Fruit fly (Drosophila melanogaster) whole organism, wandering third instar larva: ENCODE results near the gene RpL34b.

Experiments
- Abd-B ChIP-seq: fragments of >200 bp; optimal IDR thresholded peaks from 2 replicates; lab custom pipeline; 2017; ENCODE audit warnings: missing biosample characterization, missing genetic modification characterization
- CG32264 ChIP-seq: fragments of 200-800 bp; sonication (Bioruptor generic); optimal IDR thresholded peaks from 2 replicates; lab custom pipeline; 2016; ENCODE audit warnings: missing biosample characterization, missing genetic modification characterization
- CG9705 ChIP-seq: fragments of 200-800 bp; sonication (Bioruptor generic); optimal IDR thresholded peaks from 2 replicates; lab custom pipeline; 2018; ENCODE audit warnings: missing biosample characterization, mild to moderate bottlenecking, missing genetic modification characterization
- CrebA ChIP-seq: fragments of 200-800 bp; sonication (Bioruptor generic); optimal IDR thresholded peaks from 2 replicates; lab custom pipeline; 2016; ENCODE audit warnings: missing biosample characterization, mild to moderate bottlenecking, missing genetic modification characterization, borderline replicate concordance
- Dfd ChIP-seq: fragments of >200 bp; optimal IDR thresholded peaks from 2 replicates; lab custom pipeline; 2017; ENCODE audit warnings: missing biosample characterization, missing genetic modification characterization
- Dif ChIP-seq: fragments of 200-275, 200-300 bp; sonication (Bioruptor generic); optimal IDR thresholded peaks from 2 replicates; lab custom pipeline; 2018; ENCODE audit warnings: missing biosample characterization, missing genetic modification characterization; ENCODE audit not compliant: partially characterized antibody
- GATAd ChIP-seq: sonication (Bioruptor generic); optimal IDR thresholded peaks from 2 replicates; lab custom pipeline; 2016; ENCODE audit warnings: missing biosample characterization, missing genetic modification characterization
- HLH106 ChIP-seq: fragments of 200-800 bp; optimal IDR thresholded peaks from 3 replicates; lab custom pipeline; 2019; ENCODE audit warnings: missing biosample characterization, mild to moderate bottlenecking, missing genetic modification characterization, moderate library complexity
- Hnf4 ChIP-seq: fragments of 200-800 bp; sonication (Bioruptor generic); optimal IDR thresholded peaks from 2 replicates; lab custom pipeline; 2016; ENCODE audit warnings: missing biosample characterization, mild to moderate bottlenecking, missing genetic modification characterization
- Hr78 ChIP-seq: fragments of >200 bp; optimal IDR thresholded peaks from 2 replicates; lab custom pipeline; 2017; ENCODE audit warnings: missing biosample characterization, missing genetic modification characterization
- Hr83 ChIP-seq: fragments of 200-300 bp; sonication (Bioruptor generic); optimal IDR thresholded peaks from 2 replicates; lab custom pipeline; 2016; ENCODE audit warnings: missing biosample characterization, mild to moderate bottlenecking, missing genetic modification characterization, moderate library complexity; ENCODE audit not compliant: poor library complexity, severe bottlenecking
- Jra ChIP-seq: sonication (Bioruptor generic); optimal IDR thresholded peaks from 2 replicates; lab custom pipeline; 2016; ENCODE audit warnings: missing biosample characterization, missing genetic modification characterization
- Mio ChIP-seq: sonication (Bioruptor generic); optimal IDR thresholded peaks from 2 replicates; lab custom pipeline; 2016; ENCODE audit warnings: missing biosample characterization, missing genetic modification characterization
- Myc ChIP-seq: fragments of >200 bp; optimal IDR thresholded peaks from 2 replicates; lab custom pipeline; 2017
- N ChIP-seq: fragments of >200 bp; optimal IDR thresholded peaks from 2 replicates; lab custom pipeline; 2018; ENCODE audit warnings: missing biosample characterization, missing external identifiers, missing genetic modification characterization
- OdsH ChIP-seq: fragments of 200-800 bp; sonication (Bioruptor generic); optimal IDR thresholded peaks from 2 replicates; lab custom pipeline; 2016; ENCODE audit warnings: missing biosample characterization, mild to moderate bottlenecking, missing genetic modification characterization
- Rel ChIP-seq, 2 experiments: fragments of 200-800 bp; sonication (Bioruptor generic) in 1 of 2; optimal IDR thresholded peaks; 2 replicates in 1 of 2; 3 replicates in 1 of 2; lab custom pipeline; 2016 to 2019; ENCODE audit warnings: mild to moderate bottlenecking in 2 of 2, missing biosample characterization in 2 of 2, missing genetic modification characterization in 2 of 2, moderate library complexity in 1 of 2
- Sp1 ChIP-seq: fragments of 200-800 bp; sonication (Bioruptor generic); optimal IDR thresholded peaks from 3 replicates; lab custom pipeline; 2019; ENCODE audit warnings: missing biosample characterization, mild to moderate bottlenecking, missing genetic modification characterization, moderate library complexity
- Vsx2 ChIP-seq: fragments of 200-300, 225-300 bp; sonication (Bioruptor generic); optimal IDR thresholded peaks from 2 replicates; lab custom pipeline; 2018; ENCODE audit warnings: missing biosample characterization, missing genetic modification characterization; ENCODE audit not compliant: partially characterized antibody
- br ChIP-seq: fragments of 200-800 bp; sonication (Bioruptor generic); optimal IDR thresholded peaks from 2 replicates; lab custom pipeline; 2016; ENCODE audit warnings: missing biosample characterization, missing genetic modification characterization
- brk ChIP-seq: fragments of 200-800 bp; sonication (Bioruptor generic); optimal IDR thresholded peaks from 2 replicates; lab custom pipeline; 2016; ENCODE audit warnings: missing biosample characterization, mild to moderate bottlenecking, missing genetic modification characterization
- dl ChIP-seq, 2 experiments: fragments of 175-275, 200-275 bp in 1 of 2; fragments of 200-275 bp in 1 of 2; sonication (Bioruptor generic); optimal IDR thresholded peaks; lab custom pipeline; 2018; ENCODE audit warnings: mild to moderate bottlenecking in 2 of 2, missing biosample characterization in 2 of 2, missing genetic modification characterization in 2 of 2, moderate library complexity in 2 of 2; ENCODE audit not compliant: partially characterized antibody in 2 of 2, insufficient read depth in 1 of 2
- dmrt93B ChIP-seq: fragments of 200-800 bp; sonication (Bioruptor generic); optimal IDR thresholded peaks from 2 replicates; lab custom pipeline; 2018; ENCODE audit warnings: missing biosample characterization, mild to moderate bottlenecking, missing genetic modification characterization
- dsf ChIP-seq: sonication (Bioruptor generic); optimal IDR thresholded peaks from 2 replicates; lab custom pipeline; 2016; ENCODE audit warnings: missing biosample characterization, missing genetic modification characterization, borderline replicate concordance
- ey ChIP-seq: fragments of 200-800 bp; sonication (Bioruptor generic); optimal IDR thresholded peaks from 2 replicates; lab custom pipeline; 2016; ENCODE audit warnings: missing biosample characterization, missing genetic modification characterization
- foxo ChIP-seq, 2 experiments: fragments of 200-800 bp; sonication (Bioruptor generic); optimal IDR thresholded peaks; 2 replicates in 1 of 2; 3 replicates in 1 of 2; lab custom pipeline; 2016 to 2017; ENCODE audit warnings: missing biosample characterization in 2 of 2, missing genetic modification characterization in 2 of 2
- fru ChIP-seq: fragments of 200-800 bp; sonication (Bioruptor generic); optimal IDR thresholded peaks from 3 replicates; lab custom pipeline; 2016; ENCODE audit warnings: missing biosample characterization, mild to moderate bottlenecking, missing genetic modification characterization
- h ChIP-seq: fragments of 200-800 bp; sonication (Bioruptor generic); optimal IDR thresholded peaks from 3 replicates; lab custom pipeline; 2016; ENCODE audit warnings: missing biosample characterization, mild to moderate bottlenecking, missing genetic modification characterization
- jim ChIP-seq: fragments of 175-275, 200-325 bp; sonication (Bioruptor generic); optimal IDR thresholded peaks from 2 replicates; lab custom pipeline; 2016; ENCODE audit warnings: missing biosample characterization, mild to moderate bottlenecking, missing genetic modification characterization
- lola ChIP-seq: fragments of >200 bp; optimal IDR thresholded peaks from 2 replicates; lab custom pipeline; 2017; ENCODE audit warnings: missing biosample characterization, missing genetic modification characterization
- pan ChIP-seq: fragments of >200 bp; optimal IDR thresholded peaks from 2 replicates; lab custom pipeline; 2017
- psq ChIP-seq: fragments of 200-800 bp; sonication (Bioruptor generic); optimal IDR thresholded peaks from 3 replicates; lab custom pipeline; 2017; ENCODE audit warnings: missing biosample characterization, mild to moderate bottlenecking, missing genetic modification characterization, moderate library complexity
- rgr ChIP-seq: fragments of 200-800 bp; sonication (Bioruptor generic); optimal IDR thresholded peaks from 3 replicates; lab custom pipeline; 2016; ENCODE audit warnings: missing biosample characterization, mild to moderate bottlenecking, missing genetic modification characterization
- sage ChIP-seq: fragments of 200-800 bp; sonication (Bioruptor generic); optimal IDR thresholded peaks from 2 replicates; lab custom pipeline; 2016; ENCODE audit warnings: missing biosample characterization, mild to moderate bottlenecking, missing genetic modification characterization
- sv ChIP-seq: fragments of 200-800 bp; sonication (Bioruptor generic); optimal IDR thresholded peaks from 3 replicates; lab custom pipeline; 2016; ENCODE audit warnings: missing biosample characterization, missing genetic modification characterization
- tai ChIP-seq: sonication (Bioruptor generic); optimal IDR thresholded peaks from 2 replicates; lab custom pipeline; 2016; ENCODE audit warnings: missing biosample characterization, missing genetic modification characterization
- usp ChIP-seq: fragments of >200 bp; optimal IDR thresholded peaks from 2 replicates; lab custom pipeline; 2017; ENCODE audit warnings: missing biosample characterization, missing genetic modification characterization
- woc ChIP-seq: sonication (Bioruptor generic); optimal IDR thresholded peaks from 2 replicates; lab custom pipeline; 2016; ENCODE audit warnings: missing biosample characterization, mild to moderate bottlenecking, missing genetic modification characterization

Gene RpL34b

DNA sequence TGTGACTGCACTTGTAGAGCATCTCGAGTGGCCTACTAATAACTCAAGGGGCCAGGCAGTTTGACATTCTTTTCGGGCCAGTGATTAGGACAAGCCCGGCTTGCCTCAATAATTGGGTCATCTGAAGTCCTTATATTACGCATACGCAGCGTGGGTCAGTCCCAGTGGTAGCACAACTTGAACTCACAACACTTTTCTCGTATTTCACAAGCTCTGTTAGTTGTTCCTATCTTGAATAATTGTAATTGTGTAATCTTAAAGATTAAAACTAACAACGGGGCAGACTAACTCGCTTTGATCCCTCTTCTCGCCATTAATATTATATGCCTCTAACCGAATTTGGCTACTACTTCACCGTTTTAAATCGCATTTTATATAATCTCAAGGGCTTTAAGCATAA is 34.9 kb upstream of the RpL34b start:
- no peak for TF ChIP-seq rgr (GFP tag; lab: Kevin White, UChicago)
- no peak for TF ChIP-seq Myc (lab: Kevin White, UChicago)
- no peak for TF ChIP-seq dl (GFP tag; optimal IDR thresholded peaks at IDR 0.05; lab: Kevin White, UChicago; ENCODE audit: insufficient read depth in 1 of 2, partially characterized antibody in 2 of 2)
- TF ChIP-seq Dif: no peak
- TF ChIP-seq brk (GFP tag; lab: Kevin White, UChicago): no peak
- no peak for TF ChIP-seq sv
- no peak for TF ChIP-seq Rel (GFP tag; optimal IDR thresholded peaks at IDR 0.05; lab: Kevin White, UChicago)
- TF ChIP-seq Rel (tag; optimal IDR thresholded peaks at IDR 0.05; lab: Kevin White, UChicago): no peak
- TF ChIP-seq CG9705 (GFP tag; lab: Kevin White, UChicago): no peak
- TF ChIP-seq Abd-B (GFP tag; lab: Kevin White, UChicago): no peak
- no peak for TF ChIP-seq Dfd (GFP tag; lab: Kevin White, UChicago)
- TF ChIP-seq N (GFP tag; lab: Kevin White, UChicago): no peak
- no peak for TF ChIP-seq Jra (GFP tag; lab: Kevin White, UChicago)
- no peak for TF ChIP-seq usp
- no peak for TF ChIP-seq tai (GFP tag; lab: Kevin White, UChicago)
- TF ChIP-seq CrebA (GFP tag; lab: Kevin White, UChicago): no peak
- no peak for TF ChIP-seq Sp1
- no peak for TF ChIP-seq OdsH
- no peak for TF ChIP-seq pan (lab: Kevin White, UChicago)
- TF ChIP-seq sage (GFP tag; lab: Kevin White, UChicago): no peak
- TF ChIP-seq, all 38 proteins: peak for 0

DNA sequence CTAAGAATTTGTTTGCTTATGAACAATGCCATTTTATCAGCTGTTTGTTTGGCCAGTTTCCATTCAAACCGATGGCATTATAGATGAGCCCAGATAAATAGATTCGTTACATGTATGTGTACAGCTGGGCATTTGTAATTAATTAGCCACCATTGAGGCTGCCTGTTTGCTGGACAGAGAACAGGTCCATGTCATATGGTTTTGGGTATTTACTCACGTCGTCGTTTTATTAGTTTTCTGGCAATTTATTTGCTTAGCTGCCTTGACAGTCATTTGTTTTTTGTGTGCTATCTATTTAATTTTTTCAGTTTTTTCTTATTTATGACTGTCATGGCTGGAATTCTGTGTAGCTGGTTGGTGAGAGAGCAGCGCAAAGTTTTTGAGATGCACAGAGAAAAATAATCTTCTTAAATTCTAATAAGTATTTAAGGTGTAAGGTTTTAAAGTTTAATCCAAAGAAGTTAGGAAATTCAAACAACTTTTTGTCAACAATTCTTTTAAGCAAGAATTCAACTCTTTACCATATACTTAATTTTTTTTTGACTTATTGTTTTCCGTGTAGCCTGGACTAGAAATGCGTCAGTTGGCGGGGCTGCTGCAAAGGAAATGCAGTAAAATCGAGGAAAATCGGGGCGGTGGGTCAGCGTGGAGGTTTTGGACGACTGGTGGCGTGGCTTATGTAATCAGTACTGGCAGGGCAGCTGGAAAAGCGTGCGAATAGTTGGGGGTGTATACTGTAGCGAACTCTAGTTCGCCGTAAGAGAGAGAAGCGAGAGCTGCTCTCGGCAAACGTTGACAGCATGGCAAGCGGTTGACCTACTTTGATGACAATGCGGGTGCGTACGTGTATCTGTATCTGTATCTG is 33.7 kb upstream of the RpL34b start:
- no peak for TF ChIP-seq Abd-B (GFP tag; lab: Kevin White, UChicago)
- peak; percentile 44 for TF ChIP-seq ey (GFP tag; lab: Kevin White, UChicago)
- TF ChIP-seq psq (GFP tag; lab: Kevin White, UChicago): peak; percentile 33
- no peak for TF ChIP-seq jim (GFP tag; lab: Kevin White, UChicago)
- TF ChIP-seq rgr (GFP tag; lab: Kevin White, UChicago): peak; percentile 57
- peak; percentile 29 for TF ChIP-seq Hnf4 (GFP tag; lab: Kevin White, UChicago)
- TF ChIP-seq lola (GFP tag; lab: Kevin White, UChicago): no peak
- no peak for TF ChIP-seq usp
- peak; percentile 36 for TF ChIP-seq fru (GFP tag; lab: Kevin White, UChicago)
- TF ChIP-seq Mio: no peak
- TF ChIP-seq woc (GFP tag; lab: Kevin White, UChicago): no peak
- peak in 1 of 2 experiments; percentile 58 for TF ChIP-seq foxo (GFP tag; optimal IDR thresholded peaks at IDR 0.05; lab: Kevin White, UChicago)
- TF ChIP-seq dl (GFP tag; optimal IDR thresholded peaks at IDR 0.05; lab: Kevin White, UChicago; ENCODE audit: insufficient read depth in 1 of 2, partially characterized antibody in 2 of 2): no peak
- peak; percentile 54 for TF ChIP-seq OdsH
- peak; percentile 32 for TF ChIP-seq tai (GFP tag; lab: Kevin White, UChicago)
- TF ChIP-seq br: peak; percentile 43
- no peak for TF ChIP-seq pan (lab: Kevin White, UChicago)
- TF ChIP-seq Jra (GFP tag; lab: Kevin White, UChicago): no peak
- no peak for TF ChIP-seq GATAd (GFP tag; lab: Kevin White, UChicago)
- no peak for TF ChIP-seq HLH106 (tag; lab: Kevin White, UChicago)
- TF ChIP-seq Dif: no peak
- no peak for TF ChIP-seq CrebA (GFP tag; lab: Kevin White, UChicago)
- no peak for TF ChIP-seq dsf (GFP tag; lab: Kevin White, UChicago)
- TF ChIP-seq sv: peak; percentile 61
- TF ChIP-seq N (GFP tag; lab: Kevin White, UChicago): no peak
- TF ChIP-seq sage (GFP tag; lab: Kevin White, UChicago): no peak
- no peak for TF ChIP-seq CG32264
- TF ChIP-seq Hr83 (GFP tag; lab: Kevin White, UChicago): no peak
- TF ChIP-seq Vsx2: no peak
- TF ChIP-seq dmrt93B: no peak
- TF ChIP-seq Sp1: no peak
- TF ChIP-seq Dfd (GFP tag; lab: Kevin White, UChicago): no peak
- no peak for TF ChIP-seq Hr78 (GFP tag; lab: Kevin White, UChicago)
- TF ChIP-seq brk (GFP tag; lab: Kevin White, UChicago): no peak
- no peak for TF ChIP-seq Rel (GFP tag; optimal IDR thresholded peaks at IDR 0.05; lab: Kevin White, UChicago)
- no peak for TF ChIP-seq Rel (tag; optimal IDR thresholded peaks at IDR 0.05; lab: Kevin White, UChicago)
- TF ChIP-seq h (GFP tag; lab: Kevin White, UChicago): peak; percentile 18
- no peak for TF ChIP-seq Myc (lab: Kevin White, UChicago)
- TF ChIP-seq CG9705 (GFP tag; lab: Kevin White, UChicago): no peak
